Fruit fly (Drosophila melanogaster): ENCODE results near the gene CG5347.

CG5347 gene

dm6 chrX:14738420-14738819 lies 38.2 kb upstream of the CG5347 start (continued):
- TF ChIP-seq HLH3B (GFP tag; IDR thresholded peaks at IDR 0.05) (peak; percentile 34; the same call in 1 of the 2 replicates), Ets65A (GFP tag) (peak; percentile 29), pan (optimal IDR thresholded peaks at IDR 0.05) (no peak), pan (GFP tag; optimal IDR thresholded peaks at IDR 0.05 in 1 of 2, IDR thresholded peaks at IDR 0.05 in 1 of 2) (peak in 1 of 2 experiments; percentile 18), Pdp1 (GFP tag; optimal IDR thresholded peaks at IDR 0.05) (no peak), org-1 (GFP tag; optimal IDR thresholded peaks at IDR 0.05) (no peak), grau (tag; optimal IDR thresholded peaks at IDR 0.05) (peak; percentile 13), zfh1 (GFP tag; IDR thresholded peaks at IDR 0.05) (0 out of 3 replicates have a peak, but pooled peaks have one; percentile 29), sens (GFP tag) (peak; percentile 42), Hr51 (GFP tag; optimal IDR thresholded peaks at IDR 0.05) (peak in 1 of 2 experiments; percentile 30), Xbp1 (GFP tag; optimal IDR thresholded peaks at IDR 0.05) (peak; percentile 26), H2.0 (GFP tag; IDR thresholded peaks at IDR 0.05) (peak; percentile 10; the same call in 1 of the 2 replicates), tio (GFP tag; optimal IDR thresholded peaks at IDR 0.05) (no peak)

dm6 chrX:14743819-14744218 lies 32.8 kb upstream of the CG5347 start:
- TF ChIP-seq Hr78 (GFP tag; optimal IDR thresholded peaks at IDR 0.05) (peak in 1 of 2 experiments; percentile 61), CG6854 (GFP tag; optimal IDR thresholded peaks at IDR 0.05) (no peak), emc (GFP tag; optimal IDR thresholded peaks at IDR 0.05) (no peak), CG12769 (tag; optimal IDR thresholded peaks at IDR 0.05) (no peak), wdn (GFP tag; IDR thresholded peaks at IDR 0.05) (no peak), br (optimal IDR thresholded peaks at IDR 0.05) (no peak), rib (GFP tag; IDR thresholded peaks at IDR 0.05) (no peak), CG10979 (tag; optimal IDR thresholded peaks at IDR 0.05) (peak; percentile 80), nmo (GFP tag; optimal IDR thresholded peaks at IDR 0.05) (peak; percentile 83), BtbVII (GFP tag; optimal IDR thresholded peaks at IDR 0.05) (no peak), Side (GFP tag; optimal IDR thresholded peaks at IDR 0.05) (no peak), Dfd (GFP tag; optimal IDR thresholded peaks at IDR 0.05) (no peak), ap (GFP tag; IDR thresholded peaks at IDR 0.05) (0 out of 2 replicates have a peak, but pooled peaks have one; percentile 26), Vsx1 (GFP tag; optimal IDR thresholded peaks at IDR 0.05) (no peak), CG3847 (GFP tag; IDR thresholded peaks at IDR 0.05) (no peak), Oaz (GFP tag; IDR thresholded peaks at IDR 0.05) (0 out of 2 replicates have a peak, but pooled peaks have one; percentile 21), chinmo (GFP tag; IDR thresholded peaks at IDR 0.05; ENCODE audit: partially characterized antibody) (no peak), CG1792 (GFP tag; optimal IDR thresholded peaks at IDR 0.05) (no peak), Fer2 (tag; optimal IDR thresholded peaks at IDR 0.05) (no peak), dysf (GFP tag; IDR thresholded peaks at IDR 0.05) (peak; percentile 68), hb (GFP tag; IDR thresholded peaks at IDR 0.05; ENCODE audit: partially characterized antibody) (no peak), Drgx (GFP tag; IDR thresholded peaks at IDR 0.05) (peak; percentile 19; the same call in 1 of the 2 replicates), B-H1 (GFP tag; IDR thresholded peaks at IDR 0.05) (no peak; the same call in 2 of the 3 replicates), Ssrp (tag; optimal IDR thresholded peaks at IDR 0.05) (peak; percentile 66), CG16779 (GFP tag; IDR thresholded peaks at IDR 0.05) (no peak), TFAM (GFP tag; optimal IDR thresholded peaks at IDR 0.05) (no peak), ab (GFP tag; optimal IDR thresholded peaks at IDR 0.05) (no peak), schlank (tag; optimal IDR thresholded peaks at IDR 0.05) (no peak), klu (GFP tag; IDR thresholded peaks at IDR 0.05) (no peak), CG8290 (GFP tag; optimal IDR thresholded peaks at IDR 0.05) (no peak), CG8290 (tag; optimal IDR thresholded peaks at IDR 0.05) (no peak), Eip74EF (GFP tag; optimal IDR thresholded peaks at IDR 0.05) (peak in 1 of 2 experiments; percentile 42), CG2202 (tag; optimal IDR thresholded peaks at IDR 0.05) (peak; percentile 32), ac (GFP tag; optimal IDR thresholded peaks at IDR 0.05) (peak; percentile 15), seq (GFP tag; IDR thresholded peaks at IDR 0.05) (no peak), bbx (GFP tag; IDR thresholded peaks at IDR 0.05; ENCODE audit: partially characterized antibody) (no peak), Nf-YB (GFP tag; optimal IDR thresholded peaks at IDR 0.05) (peak; percentile 49), da (GFP tag; optimal IDR thresholded peaks at IDR 0.05) (no peak), H2.0 (GFP tag; IDR thresholded peaks at IDR 0.05) (peak; percentile 29; the same call in 1 of the 2 replicates)
